Worm (Caenorhabditis elegans) whole organism, mixed stage, embryonic: ENCODE results near the gene sams-5.

Experiments
- M03D4.4 ChIP-seq: sonication (generic microtip); optimal IDR thresholded peaks from 2 replicates; lab custom pipeline; 2017; ENCODE audit warnings: mild to moderate bottlenecking, missing genetic modification characterization, missing compliant biosample characterization
- bed-3 ChIP-seq: fragments of 200-800 bp; sonication (Bioruptor generic); optimal IDR thresholded peaks from 3 replicates; lab custom pipeline; 2018; ENCODE audit warnings: mild to moderate bottlenecking, missing genetic modification characterization, moderate library complexity, missing compliant biosample characterization
- blmp-1 ChIP-seq: fragments of 150-350 bp; optimal IDR thresholded peaks from 2 replicates; lab custom pipeline; 2014; ENCODE audit warnings: missing biosample characterization, missing genetic modification characterization
- ceh-39 ChIP-seq: fragments of 150-350 bp; optimal IDR thresholded peaks from 2 replicates; lab custom pipeline; 2014; ENCODE audit warnings: missing biosample characterization, missing genetic modification characterization
- ceh-43 ChIP-seq: fragments of 200-800 bp; sonication (Bioruptor generic); optimal IDR thresholded peaks from 2 replicates; lab custom pipeline; 2018; ENCODE audit warnings: mild to moderate bottlenecking, missing genetic modification characterization, moderate library complexity, missing compliant biosample characterization
- ceh-83 ChIP-seq: fragments of 200-800 bp; sonication (Bioruptor generic); optimal IDR thresholded peaks from 2 replicates; lab custom pipeline; 2018; ENCODE audit warnings: mild to moderate bottlenecking, missing genetic modification characterization, missing compliant biosample characterization
- ces-1 ChIP-seq: fragments of 150-350 bp; optimal IDR thresholded peaks from 2 replicates; lab custom pipeline; 2014; ENCODE audit warnings: missing biosample characterization, missing genetic modification reagents, missing genetic modification characterization
- cnd-1 ChIP-seq: fragments of 200-800 bp; sonication (Bioruptor generic); optimal IDR thresholded peaks from 2 replicates; lab custom pipeline; 2018; ENCODE audit warnings: mild to moderate bottlenecking, missing genetic modification characterization, missing compliant biosample characterization
- drap-1 ChIP-seq: fragments of 200-800 bp; sonication (Bioruptor generic); optimal IDR thresholded peaks from 3 replicates; lab custom pipeline; 2018; ENCODE audit warnings: mild to moderate bottlenecking, missing genetic modification characterization, missing compliant biosample characterization
- elt-1 ChIP-seq: sonication (generic microtip); optimal IDR thresholded peaks from 2 replicates; lab custom pipeline; 2017; ENCODE audit warnings: missing genetic modification characterization, mild to moderate bottlenecking, missing compliant biosample characterization, antibody characterized with exemption, moderate library complexity, borderline replicate concordance; ENCODE audit not compliant: insufficient read depth
- elt-3 ChIP-seq: fragments of 150-350 bp; optimal IDR thresholded peaks from 2 replicates; lab custom pipeline; 2014; ENCODE audit warnings: missing biosample characterization, missing genetic modification characterization
- flh-1 ChIP-seq: fragments of 200-800 bp; sonication (Bioruptor generic); optimal IDR thresholded peaks from 2 replicates; lab custom pipeline; 2018; ENCODE audit warnings: mild to moderate bottlenecking, missing genetic modification characterization, moderate library complexity, missing compliant biosample characterization
- ham-2 ChIP-seq: fragments of 200-800 bp; sonication (Bioruptor generic); optimal IDR thresholded peaks from 2 replicates; lab custom pipeline; 2018; ENCODE audit warnings: mild to moderate bottlenecking, missing genetic modification characterization, missing compliant biosample characterization
- hlh-1 ChIP-seq: fragments of 150-350 bp; optimal IDR thresholded peaks from 2 replicates; lab custom pipeline; 2014; ENCODE audit warnings: missing biosample characterization, missing genetic modification reagents, missing genetic modification characterization
- lin-13 ChIP-seq: fragments of 150-350 bp; optimal IDR thresholded peaks from 2 replicates; lab custom pipeline; 2014; ENCODE audit warnings: missing biosample characterization, missing genetic modification characterization
- lin-32 ChIP-seq: fragments of 200-800 bp; sonication (Bioruptor generic); optimal IDR thresholded peaks from 2 replicates; lab custom pipeline; 2018; ENCODE audit warnings: mild to moderate bottlenecking, missing genetic modification characterization, missing compliant biosample characterization
- lsy-2 ChIP-seq: fragments of 150-350 bp; optimal IDR thresholded peaks from 2 replicates; lab custom pipeline; 2014; ENCODE audit warnings: missing biosample characterization, missing genetic modification characterization
- mab-5 ChIP-seq: fragments of 150-350 bp; optimal IDR thresholded peaks from 2 replicates; lab custom pipeline; 2014; ENCODE audit warnings: missing biosample characterization, missing genetic modification characterization
- mep-1 ChIP-seq: fragments of 150-350 bp; optimal IDR thresholded peaks from 2 replicates; lab custom pipeline; 2017; ENCODE audit warnings: missing biosample characterization, missing genetic modification reagents, missing genetic modification characterization, inconsistent platforms
- mls-2 ChIP-seq: sonication (generic microtip); optimal IDR thresholded peaks from 2 replicates; lab custom pipeline; 2016; ENCODE audit warnings: mild to moderate bottlenecking, missing genetic modification characterization, moderate library complexity, missing compliant biosample characterization
- nhr-12 ChIP-seq: fragments of 150-350 bp; optimal IDR thresholded peaks from 2 replicates; lab custom pipeline; 2014; ENCODE audit warnings: missing biosample characterization, missing genetic modification characterization
- nhr-2 ChIP-seq: fragments of 150-350 bp; optimal IDR thresholded peaks from 2 replicates; lab custom pipeline; 2014; ENCODE audit warnings: missing biosample characterization, missing genetic modification characterization
- nhr-237 ChIP-seq: fragments of 150-350 bp; optimal IDR thresholded peaks from 2 replicates; lab custom pipeline; 2014; ENCODE audit warnings: missing biosample characterization, missing genetic modification characterization
- nhr-28 ChIP-seq: fragments of 150-350 bp; optimal IDR thresholded peaks from 2 replicates; lab custom pipeline; 2014; ENCODE audit warnings: missing biosample characterization, missing genetic modification characterization
- nhr-76 ChIP-seq: sonication (generic microtip); optimal IDR thresholded peaks from 2 replicates; lab custom pipeline; 2017; ENCODE audit warnings: missing biosample characterization, missing genetic modification characterization
- pha-4 ChIP-seq: fragments of 150-350 bp; optimal IDR thresholded peaks from 2 replicates; lab custom pipeline; 2018; ENCODE audit warnings: missing biosample characterization, missing genetic modification reagents, missing genetic modification characterization
- sem-2 ChIP-seq: fragments of 200-800 bp; sonication (Bioruptor generic); optimal IDR thresholded peaks from 2 replicates; lab custom pipeline; 2018; ENCODE audit warnings: mild to moderate bottlenecking, missing genetic modification characterization, missing compliant biosample characterization
- snpc-4 ChIP-seq: fragments of 150-350 bp; optimal IDR thresholded peaks from 2 replicates; lab custom pipeline; 2014; ENCODE audit warnings: missing biosample characterization, missing genetic modification characterization
- sptf-1 ChIP-seq: sonication (generic microtip); optimal IDR thresholded peaks from 2 replicates; lab custom pipeline; 2017; ENCODE audit warnings: mild to moderate bottlenecking, missing genetic modification characterization, moderate library complexity, missing compliant biosample characterization
- tbx-8 ChIP-seq: fragments of 200-800 bp; sonication (Bioruptor generic); optimal IDR thresholded peaks from 2 replicates; lab custom pipeline; 2018; ENCODE audit warnings: mild to moderate bottlenecking, missing genetic modification characterization, moderate library complexity, missing compliant biosample characterization
- unc-120 ChIP-seq: sonication (generic microtip); optimal IDR thresholded peaks from 2 replicates; lab custom pipeline; 2017; ENCODE audit warnings: missing genetic modification characterization, missing compliant biosample characterization; ENCODE audit not compliant: poor library complexity, severe bottlenecking
- unc-39 ChIP-seq: fragments of 150-350 bp; optimal IDR thresholded peaks from 2 replicates; lab custom pipeline; 2014; ENCODE audit warnings: missing biosample characterization, missing genetic modification characterization
- ztf-11 ChIP-seq: fragments of 150-350 bp; optimal IDR thresholded peaks from 2 replicates; lab custom pipeline; 2014; ENCODE audit warnings: missing biosample characterization, missing genetic modification characterization

The sams-5 gene

DNA sequence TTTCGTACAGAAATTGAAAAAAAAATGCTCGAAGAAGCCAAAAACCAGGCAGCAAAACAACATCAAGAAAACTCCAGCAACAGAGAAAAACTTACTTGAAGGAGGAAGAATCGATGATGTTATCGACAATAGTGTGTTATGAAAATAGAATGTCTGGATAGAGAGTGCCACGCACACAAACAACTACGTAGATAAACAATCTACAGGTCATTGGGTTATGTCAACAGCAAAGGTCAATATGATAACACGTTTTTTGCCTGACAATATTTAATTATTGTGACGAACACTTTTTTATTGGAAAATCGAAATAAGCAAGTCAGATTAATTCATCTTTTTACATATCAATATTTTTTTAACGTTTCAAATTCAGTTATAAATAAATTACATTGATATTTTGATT, at the start of gene sams-5:
Gene sams-5 (minus strand): TSS at position 131 of the 400 bp plus-strand sequence.
- TF ChIP-seq cnd-1 (tag; lab: Kevin White, UChicago): no peak
- no peak for TF ChIP-seq lin-13 (tag; lab: Kevin White, UChicago)
- no peak for TF ChIP-seq sptf-1
- TF ChIP-seq nhr-76 (tag; lab: Kevin White, UChicago): no peak
- TF ChIP-seq ceh-83: no peak

DNA sequence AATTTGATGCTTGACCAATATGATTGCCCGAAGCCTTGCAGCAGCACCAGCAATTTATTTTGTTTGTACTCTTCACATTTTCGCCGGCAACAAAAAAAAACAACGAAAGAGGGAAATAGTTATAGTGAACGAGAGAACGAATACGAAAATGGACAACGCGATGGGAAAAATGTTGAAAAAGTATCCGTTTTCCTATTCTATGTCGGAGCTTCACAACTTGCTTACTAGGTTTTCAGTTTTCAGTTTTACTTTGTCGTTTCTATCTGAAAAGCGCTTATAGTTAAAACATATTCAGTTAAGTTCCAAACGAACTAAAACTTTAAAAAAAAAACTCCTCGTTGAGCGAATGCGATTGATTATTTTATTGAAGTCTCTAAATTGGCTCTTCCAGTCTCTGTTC, 48.9 kb upstream of the sams-5 start:
- TF ChIP-seq ceh-83 (no peak), nhr-2 (tag; lab: Kevin White, UChicago) (no peak), blmp-1 (no peak), ceh-43 (GFP tag; lab: Kevin White, UChicago) (no peak), ceh-39 (no peak), unc-120 (no peak), lsy-2 (tag; lab: Kevin White, UChicago) (no peak), snpc-4 (no peak), sptf-1 (no peak), mep-1 (no peak), ham-2 (GFP tag; lab: Kevin White, UChicago) (no peak)

DNA sequence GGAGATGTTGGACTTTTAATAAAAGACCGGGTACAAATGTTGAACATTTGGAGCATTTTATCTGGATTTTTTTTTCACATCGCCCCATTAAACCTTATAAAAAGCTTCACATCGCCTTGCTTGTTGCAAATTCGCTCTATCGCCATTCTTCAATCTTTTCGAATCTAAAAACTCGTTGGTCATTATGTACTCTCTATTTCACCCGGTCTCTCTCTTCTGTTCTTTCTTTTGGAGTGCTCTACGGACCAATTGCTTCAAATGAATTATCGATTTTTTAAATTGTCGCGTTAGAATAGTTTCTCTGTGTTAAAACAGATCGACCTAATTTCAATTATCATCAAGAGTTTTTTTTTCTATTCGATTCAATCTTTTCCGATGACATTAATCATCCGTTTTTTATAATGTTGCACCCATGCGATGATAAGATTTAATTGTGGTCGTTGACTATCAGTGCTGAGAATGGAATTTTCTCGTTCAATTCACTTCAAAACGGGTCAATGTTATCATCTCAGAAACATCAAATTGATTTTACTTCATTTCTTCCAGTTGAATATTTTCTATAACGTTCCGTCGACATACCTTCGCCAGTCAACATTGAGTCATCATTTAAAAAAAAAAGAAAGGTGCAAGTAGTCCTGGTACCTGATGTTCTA, 48.2 kb upstream of the sams-5 start:
- TF ChIP-seq mep-1 (peak; percentile 25), ceh-39 (peak; percentile 55), elt-1 (tag; lab: Kevin White, UChicago) (peak; percentile 15), ces-1 (GFP tag; lab: Kevin White, UChicago) (peak; percentile 73), nhr-2 (tag; lab: Kevin White, UChicago) (no peak), hlh-1 (no peak)

- TF ChIP-seq blmp-1: no peak
- TF ChIP-seq nhr-12 (tag; lab: Kevin White, UChicago): no peak
- no peak for TF ChIP-seq lin-32 (GFP tag; lab: Kevin White, UChicago)
- no peak for TF ChIP-seq pha-4 (tag; lab: Kevin White, UChicago)
- no peak for TF ChIP-seq unc-120
- TF ChIP-seq lin-13 (tag; lab: Kevin White, UChicago): no peak
Observed at ce11 chrIV:6326448-6326847, 47.1 kb upstream of the sams-5 start, which contains the start of gene lsm-8. Gene lsm-8 (plus strand): TSS chrIV:6326526.

DNA sequence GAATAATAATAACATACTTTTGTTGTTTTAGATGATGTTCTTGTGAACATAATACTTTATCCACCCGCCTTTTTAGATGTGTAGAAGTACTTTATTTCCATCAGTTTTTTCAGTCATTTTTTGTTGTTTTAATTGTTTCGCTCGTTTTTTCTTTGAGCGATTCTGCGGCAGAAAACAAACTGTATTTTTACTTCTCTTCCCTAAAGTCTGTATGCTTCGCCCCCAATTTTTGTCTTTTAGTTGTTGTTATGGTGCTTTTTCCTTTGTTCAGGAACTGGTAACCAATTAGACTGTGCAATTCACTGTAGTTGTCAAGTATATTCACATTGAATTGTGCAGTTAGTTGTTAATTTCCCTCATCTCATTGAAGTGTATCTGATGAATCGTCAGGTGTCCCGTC, 46.5 kb upstream of the sams-5 start:
- no peak for TF ChIP-seq nhr-2 (tag; lab: Kevin White, UChicago)
- TF ChIP-seq elt-3 (tag; lab: Kevin White, UChicago): no peak
- TF ChIP-seq bed-3: no peak
- TF ChIP-seq snpc-4: no peak
- TF ChIP-seq mab-5 (tag; lab: Kevin White, UChicago): no peak
- no peak for TF ChIP-seq ces-1 (GFP tag; lab: Kevin White, UChicago)
- no peak for TF ChIP-seq nhr-237 (tag; lab: Kevin White, UChicago)
- no peak for TF ChIP-seq mls-2
- TF ChIP-seq mep-1: no peak
- TF ChIP-seq ceh-39: no peak
- TF ChIP-seq drap-1 (GFP tag; lab: Kevin White, UChicago): no peak
- no peak for TF ChIP-seq unc-39 (tag; lab: Kevin White, UChicago)
- no peak for TF ChIP-seq hlh-1
- TF ChIP-seq ceh-83: no peak
- TF ChIP-seq sptf-1: no peak
- no peak for TF ChIP-seq lsy-2 (tag; lab: Kevin White, UChicago)
- TF ChIP-seq M03D4.4 (tag; lab: Kevin White, UChicago): no peak
- no peak for TF ChIP-seq unc-120
- TF ChIP-seq cnd-1 (tag; lab: Kevin White, UChicago): no peak
- TF ChIP-seq, all 35 proteins: peak for 0

- TF ChIP-seq elt-1 (tag; lab: Kevin White, UChicago) (no peak), sptf-1 (peak; percentile 86), nhr-28 (tag; lab: Kevin White, UChicago) (no peak), hlh-1 (peak; percentile 78), drap-1 (GFP tag; lab: Kevin White, UChicago) (peak; percentile 72), lin-13 (tag; lab: Kevin White, UChicago) (peak; percentile 92), ztf-11 (no peak), pha-4 (tag; lab: Kevin White, UChicago) (peak; percentile 98), cnd-1 (tag; lab: Kevin White, UChicago) (peak; percentile 65), ces-1 (GFP tag; lab: Kevin White, UChicago) (peak; percentile 76), bed-3 (peak; percentile 22), M03D4.4 (tag; lab: Kevin White, UChicago) (peak; percentile 76), ham-2 (GFP tag; lab: Kevin White, UChicago) (peak; percentile 64), tbx-8 (GFP tag; lab: Kevin White, UChicago) (no peak), elt-3 (tag; lab: Kevin White, UChicago) (no peak), nhr-237 (tag; lab: Kevin White, UChicago) (peak; percentile 93), flh-1 (GFP tag; lab: Kevin White, UChicago) (no peak), ceh-83 (no peak), mab-5 (tag; lab: Kevin White, UChicago) (no peak), sem-2 (GFP tag; lab: Kevin White, UChicago) (no peak), lsy-2 (tag; lab: Kevin White, UChicago) (peak; percentile 97), nhr-2 (tag; lab: Kevin White, UChicago) (peak; percentile 46), unc-120 (peak; percentile 68), nhr-12 (tag; lab: Kevin White, UChicago) (no peak), ceh-43 (GFP tag; lab: Kevin White, UChicago) (no peak), ceh-39 (peak; percentile 80), unc-39 (tag; lab: Kevin White, UChicago) (no peak), mls-2 (peak; percentile 72), mep-1 (peak; percentile 84), snpc-4 (no peak)
Observed at ce11 chrIV:6323654-6324224, 44.4 kb upstream of the sams-5 start, which contains the start of gene sqd-1. Gene sqd-1 (plus strand): TSS chrIV:6324174.
